5 fruit fly cellular contexts compared by ENCODE assay signal in the genomic region with DNA sequence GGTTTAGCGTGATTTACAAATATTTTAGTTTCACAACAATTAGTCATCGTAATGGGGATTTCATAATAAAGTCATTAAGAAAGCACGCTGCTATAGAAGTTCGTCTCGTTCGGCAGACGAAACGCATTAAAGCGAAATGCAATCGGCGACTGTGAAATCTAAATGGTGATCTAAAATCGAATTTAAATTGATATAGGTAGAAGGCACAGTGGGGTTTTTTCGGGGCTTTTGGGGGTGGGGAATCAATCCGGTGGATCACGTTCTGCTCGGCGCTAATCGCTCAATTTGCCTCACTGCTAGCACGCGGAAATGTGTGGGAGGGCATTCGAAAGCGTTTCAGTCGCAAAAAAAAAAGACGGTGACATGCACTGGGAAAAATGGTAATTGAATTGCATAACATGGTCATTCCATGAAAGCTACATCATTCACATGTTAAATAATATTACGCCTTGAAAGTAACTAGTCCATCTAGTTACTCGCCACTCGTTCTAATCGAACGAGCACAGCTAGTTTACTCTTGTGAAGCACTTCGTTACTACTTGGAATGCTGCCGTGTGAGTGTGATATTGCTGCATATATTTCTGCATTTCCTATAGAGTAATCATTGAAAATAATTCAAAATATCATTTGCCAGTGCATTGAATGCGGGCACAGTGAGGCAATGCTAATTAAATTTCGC.
A peak's percentile ranks its signal among the peaks of the same experiment; 100 is the strongest.
TF ChIP-seq lines count a peak whose summit lies in the region.

No protein-coding gene starts in this region.

- TF ChIP-seq CTCF in whole organism, embryonic (GFP tag; optimal IDR thresholded peaks at IDR 0.05; lab: Kevin White, UChicago) = no peak

TF ChIP-seq in whole organism, adult, 20 proteins besides CTCF, POLR2A, EP300 and RAD21:
- peak; percentile 61 for TF ChIP-seq CG7101 (tag; optimal IDR thresholded peaks at IDR 0.05; lab: Kevin White, UChicago)
- no peak for TF ChIP-seq ovo (GFP tag; optimal IDR thresholded peaks at IDR 0.05; lab: Kevin White, UChicago)
- TF ChIP-seq Mnt (GFP tag; optimal IDR thresholded peaks at IDR 0.05; lab: Kevin White, UChicago) = no peak
- TF ChIP-seq bab1 (GFP tag; optimal IDR thresholded peaks at IDR 0.05; lab: Kevin White, UChicago) = peak; percentile 48
- TF ChIP-seq Crg-1 (GFP tag; optimal IDR thresholded peaks at IDR 0.05; lab: Kevin White, UChicago) = no peak
- TF ChIP-seq CG7045 (GFP tag; optimal IDR thresholded peaks at IDR 0.05; lab: Kevin White, UChicago) = peak; percentile 55
- peak; percentile 34 for TF ChIP-seq CG5204 (GFP tag; optimal IDR thresholded peaks at IDR 0.05; lab: Kevin White, UChicago)
- peak; percentile 26 for TF ChIP-seq CG33017 (tag; optimal IDR thresholded peaks at IDR 0.05; lab: Kevin White, UChicago)
- TF ChIP-seq CG11617 (GFP tag; optimal IDR thresholded peaks at IDR 0.05; lab: Kevin White, UChicago) = peak; percentile 38
- peak; percentile 63 for TF ChIP-seq CG12768 (GFP tag; optimal IDR thresholded peaks at IDR 0.05; lab: Kevin White, UChicago)
- TF ChIP-seq CG14711 (tag; optimal IDR thresholded peaks at IDR 0.05; lab: Kevin White, UChicago) = peak; percentile 3
- TF ChIP-seq Hr96 (GFP tag; optimal IDR thresholded peaks at IDR 0.05; lab: Kevin White, UChicago) = no peak
TF ChIP-seq in whole organism, adult: peak in this region for 8.

TF ChIP-seq in whole organism, embryonic, 481 proteins besides CTCF, POLR2A, EP300 and RAD21:
- TF ChIP-seq Dref (GFP tag; IDR thresholded peaks at IDR 0.05; lab: Robert Waterston, UW) (no peak), YL-1 (GFP tag; optimal IDR thresholded peaks at IDR 0.05; lab: Kevin White, UChicago) (no peak), CG12155 (GFP tag; optimal IDR thresholded peaks at IDR 0.05; lab: Kevin White, UChicago) (peak; percentile 41), row (GFP tag; IDR thresholded peaks at IDR 0.05; lab: Robert Waterston, UW) (0 out of 3 replicates have a peak, but pooled peaks have one; percentile 11), Meics (GFP tag; optimal IDR thresholded peaks at IDR 0.05; lab: Kevin White, UChicago) (peak; percentile 19), Drgx (GFP tag; IDR thresholded peaks at IDR 0.05; lab: Robert Waterston, UW) (peak; percentile 45; the same call in 1 of the 2 replicates)

TF ChIP-seq in whole organism, prepupa, 60 proteins besides CTCF, POLR2A, EP300 and RAD21 (continues in another document):
- TF ChIP-seq achi (GFP tag; optimal IDR thresholded peaks at IDR 0.05; lab: Kevin White, UChicago) = peak; percentile 17
- TF ChIP-seq ss (GFP tag; optimal IDR thresholded peaks at IDR 0.05; lab: Kevin White, UChicago) = no peak
- TF ChIP-seq CG34406 (GFP tag; optimal IDR thresholded peaks at IDR 0.05; lab: Kevin White, UChicago) = no peak
- no peak for TF ChIP-seq Eip75B (GFP tag; optimal IDR thresholded peaks at IDR 0.05; lab: Kevin White, UChicago)
- peak; percentile 35 for TF ChIP-seq CG10631 (GFP tag; optimal IDR thresholded peaks at IDR 0.05; lab: Kevin White, UChicago)
- 0 out of 2 replicates have a peak, but pooled peaks have one; percentile 24 for TF ChIP-seq CG15336 (GFP tag; IDR thresholded peaks at IDR 0.05; lab: Robert Waterston, UW)
- no peak for TF ChIP-seq topi (GFP tag; optimal IDR thresholded peaks at IDR 0.05; lab: Kevin White, UChicago)
- peak; percentile 6 for TF ChIP-seq Met (GFP tag; optimal IDR thresholded peaks at IDR 0.05; lab: Kevin White, UChicago)
- no peak for TF ChIP-seq Eip93F (GFP tag; optimal IDR thresholded peaks at IDR 0.05; lab: Kevin White, UChicago)
- TF ChIP-seq CG6163 (GFP tag; IDR thresholded peaks at IDR 0.05; lab: Robert Waterston, UW) = 0 out of 3 replicates have a peak, but pooled peaks have one; percentile 13
- no peak for TF ChIP-seq Hr38 (GFP tag; optimal IDR thresholded peaks at IDR 0.05; lab: Kevin White, UChicago)
- TF ChIP-seq acj6 (GFP tag; optimal IDR thresholded peaks at IDR 0.05; lab: Kevin White, UChicago) = peak; percentile 9
- no peak for TF ChIP-seq CG16779 (tag; optimal IDR thresholded peaks at IDR 0.05; lab: Kevin White, UChicago)
- no peak for TF ChIP-seq CG6792 (GFP tag; optimal IDR thresholded peaks at IDR 0.05; lab: Kevin White, UChicago)
- no peak for TF ChIP-seq CG11294 (GFP tag; IDR thresholded peaks at IDR 0.05; lab: Robert Waterston, UW)
- peak; percentile 43 for TF ChIP-seq Hr4 (GFP tag; optimal IDR thresholded peaks at IDR 0.05; lab: Kevin White, UChicago)
- TF ChIP-seq Blimp-1 (GFP tag; optimal IDR thresholded peaks at IDR 0.05; lab: Kevin White, UChicago) = no peak
- no peak for TF ChIP-seq Sox15 (GFP tag; optimal IDR thresholded peaks at IDR 0.05; lab: Kevin White, UChicago)
- peak; percentile 20 for TF ChIP-seq cyc (GFP tag; optimal IDR thresholded peaks at IDR 0.05; lab: Kevin White, UChicago)
- no peak for TF ChIP-seq CG8319 (GFP tag; optimal IDR thresholded peaks at IDR 0.05; lab: Kevin White, UChicago)
- TF ChIP-seq CG7368 (GFP tag; optimal IDR thresholded peaks at IDR 0.05; lab: Kevin White, UChicago) = no peak
- no peak for TF ChIP-seq CG10669 (GFP tag; optimal IDR thresholded peaks at IDR 0.05; lab: Kevin White, UChicago)

TF ChIP-seq in whole organism, pupa, 21 proteins besides CTCF, POLR2A, EP300 and RAD21:
- TF ChIP-seq CG9948 (tag; optimal IDR thresholded peaks at IDR 0.05; lab: Kevin White, UChicago) (peak; percentile 13), CG13204 (GFP tag; optimal IDR thresholded peaks at IDR 0.05; lab: Kevin White, UChicago) (no peak), CG15710 (tag; optimal IDR thresholded peaks at IDR 0.05; lab: Kevin White, UChicago) (peak; percentile 2), Snoo (tag; optimal IDR thresholded peaks at IDR 0.05; lab: Kevin White, UChicago) (no peak), EcR (GFP tag; optimal IDR thresholded peaks at IDR 0.05; lab: Kevin White, UChicago) (no peak), D1 (tag; optimal IDR thresholded peaks at IDR 0.05; lab: Kevin White, UChicago) (no peak), rn (GFP tag; IDR thresholded peaks at IDR 0.05; lab: Robert Waterston, UW) (no peak), Pif1B (GFP tag; optimal IDR thresholded peaks at IDR 0.05; lab: Kevin White, UChicago) (no peak), CG4496 (GFP tag; IDR thresholded peaks at IDR 0.05; lab: Robert Waterston, UW) (peak; percentile 46; the same call in 1 of the 3 replicates), CG17806 (tag; optimal IDR thresholded peaks at IDR 0.05; lab: Kevin White, UChicago) (no peak), CG10348 (GFP tag; IDR thresholded peaks at IDR 0.05; lab: Robert Waterston, UW) (no peak), CG8159 (tag; optimal IDR thresholded peaks at IDR 0.05; lab: Kevin White, UChicago) (peak; percentile 10), CG32121 (GFP tag; IDR thresholded peaks at IDR 0.05; lab: Robert Waterston, UW) (no peak), CG12605 (GFP tag; IDR thresholded peaks at IDR 0.05; lab: Robert Waterston, UW) (no peak), CG8301 (tag; optimal IDR thresholded peaks at IDR 0.05; lab: Kevin White, UChicago) (peak; percentile 29), fd96Ca (GFP tag; IDR thresholded peaks at IDR 0.05; lab: Robert Waterston, UW) (peak; percentile 33; the same call in 1 of the 3 replicates), CG34367 (tag; optimal IDR thresholded peaks at IDR 0.05; lab: Kevin White, UChicago) (no peak), CG14655 (GFP tag; optimal IDR thresholded peaks at IDR 0.05; lab: Kevin White, UChicago) (peak; percentile 45), gl (tag; optimal IDR thresholded peaks at IDR 0.05; lab: Kevin White, UChicago) (no peak), Pif1A (GFP tag; optimal IDR thresholded peaks at IDR 0.05; lab: Kevin White, UChicago) (peak; percentile 39), Ets98B (GFP tag; IDR thresholded peaks at IDR 0.05; lab: Robert Waterston, UW) (no peak; the same call in 1 of the 2 replicates)

TF ChIP-seq in whole organism, wandering third instar larva, 38 proteins besides CTCF, POLR2A, EP300 and RAD21:
- TF ChIP-seq fru (GFP tag; optimal IDR thresholded peaks at IDR 0.05; lab: Kevin White, UChicago) = peak; percentile 13
- TF ChIP-seq Rel (GFP tag; optimal IDR thresholded peaks at IDR 0.05; lab: Kevin White, UChicago) = no peak
- TF ChIP-seq Rel (tag; optimal IDR thresholded peaks at IDR 0.05; lab: Kevin White, UChicago) = peak; percentile 91
- no peak for TF ChIP-seq Sp1 (GFP tag; optimal IDR thresholded peaks at IDR 0.05; lab: Kevin White, UChicago)
